Worm (Caenorhabditis elegans) whole organism, early embryonic: Measurements from ENCODE around the gene gstk-2.

Experiments
- aly-1 ChIP-seq: sonication (generic microtip); optimal IDR thresholded peaks from 2 replicates; lab custom pipeline; 2016; ENCODE audit warnings: missing genetic modification characterization, missing compliant biosample characterization
- ama-1 ChIP-seq: fragments of 150-350 bp; optimal IDR thresholded peaks from 2 replicates; lab custom pipeline; 2014
- flt-1 ChIP-seq: fragments of 200-800 bp; sonication (Bioruptor generic); IDR thresholded peaks from 2 replicates; pipeline ENCODE4 v1.3.6; 2022; ENCODE audit warnings: missing genetic modification characterization, missing compliant biosample characterization
- scrt-1 ChIP-seq: fragments of 200-800 bp; sonication (Bioruptor generic); IDR thresholded peaks from 2 replicates; pipeline ENCODE4 v1.3.6; 2022; ENCODE audit warnings: missing genetic modification characterization, missing compliant biosample characterization
- sea-1 ChIP-seq: fragments of 200-800 bp; sonication (Bioruptor generic); conservative IDR thresholded peaks from 2 replicates; pipeline ENCODE4 v1.3.6; 2022; ENCODE audit warnings: missing genetic modification characterization, missing compliant biosample characterization
- tbx-11 ChIP-seq: fragments of 200-800 bp; sonication (Bioruptor generic); IDR thresholded peaks from 2 replicates; pipeline ENCODE4 v1.3.6; 2022; ENCODE audit warnings: missing genetic modification characterization, missing compliant biosample characterization

DNA sequence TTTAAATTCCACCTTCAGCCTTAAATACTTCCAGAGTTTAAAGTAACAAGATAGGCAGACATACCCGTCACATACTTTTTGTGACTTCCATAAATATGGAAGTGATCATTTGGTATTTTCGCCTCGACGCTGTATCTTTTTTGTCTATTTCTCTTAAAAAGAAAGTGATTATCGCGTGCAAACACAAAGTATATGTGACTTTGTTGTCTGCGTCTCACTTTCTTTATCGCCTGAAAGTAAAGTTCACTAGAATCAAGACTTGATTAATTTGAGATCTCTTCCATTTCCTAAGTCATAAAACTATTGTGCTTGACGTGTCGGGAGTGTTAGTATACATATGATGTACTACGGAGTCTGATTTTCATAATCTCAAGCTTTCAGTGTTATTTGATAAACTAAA is 16.2 kb upstream of the gstk-2 start, which contains the start of gene C06E4.6:
- TF ChIP-seq scrt-1 (GFP tag; lab: Robert Waterston, UW) (no peak), aly-1 (tag; lab: Kevin White, UChicago) (no peak), ama-1 (lab: Kevin White, UChicago) (no peak), sea-1 (no peak), tbx-11 (GFP tag; lab: Robert Waterston, UW) (no peak), flt-1 (GFP tag; lab: Robert Waterston, UW) (no peak)
